Worm (Caenorhabditis elegans) whole organism, early embryonic: ENCODE measurements around the gene F41H10.3.

Experiments
- F13C5.2 ChIP-seq: sonication (generic microtip); optimal IDR thresholded peaks from 2 replicates; lab custom pipeline; 2017; ENCODE audit warnings: mild to moderate bottlenecking, missing genetic modification characterization, inconsistent platforms, missing compliant biosample characterization
- aly-1 ChIP-seq: sonication (generic microtip); optimal IDR thresholded peaks from 2 replicates; lab custom pipeline; 2016; ENCODE audit warnings: missing genetic modification characterization, missing compliant biosample characterization
- ceh-13 ChIP-seq: fragments of 200-800 bp; sonication (Bioruptor generic); optimal IDR thresholded peaks from 2 replicates; lab custom pipeline; 2018; ENCODE audit warnings: mild to moderate bottlenecking, missing genetic modification characterization, missing compliant biosample characterization
- flt-1 ChIP-seq: fragments of 200-800 bp; sonication (Bioruptor generic); IDR thresholded peaks from 2 replicates; pipeline ENCODE4 v1.3.6; 2022; ENCODE audit warnings: missing genetic modification characterization, missing compliant biosample characterization
- hmbx-1 ChIP-seq: sonication (generic microtip); optimal IDR thresholded peaks from 2 replicates; lab custom pipeline; 2016; ENCODE audit warnings: mild to moderate bottlenecking, missing genetic modification characterization, missing compliant biosample characterization
- pes-1 ChIP-seq: fragments of 200-800 bp; sonication (Bioruptor generic); IDR thresholded peaks from 2 replicates; pipeline ENCODE4 v1.3.6; 2022; ENCODE audit warnings: missing genetic modification reagents, missing genetic modification characterization, missing compliant biosample characterization
- scrt-1 ChIP-seq: fragments of 200-800 bp; sonication (Bioruptor generic); IDR thresholded peaks from 2 replicates; pipeline ENCODE4 v1.3.6; 2022; ENCODE audit warnings: missing genetic modification characterization, missing compliant biosample characterization
- tbx-37 ChIP-seq: fragments of 200-800 bp; sonication (Bioruptor generic); conservative IDR thresholded peaks from 2 replicates; pipeline ENCODE4 v1.3.6; 2022; ENCODE audit warnings: missing genetic modification reagents, missing genetic modification characterization, missing compliant biosample characterization

The F41H10.3 gene

DNA sequence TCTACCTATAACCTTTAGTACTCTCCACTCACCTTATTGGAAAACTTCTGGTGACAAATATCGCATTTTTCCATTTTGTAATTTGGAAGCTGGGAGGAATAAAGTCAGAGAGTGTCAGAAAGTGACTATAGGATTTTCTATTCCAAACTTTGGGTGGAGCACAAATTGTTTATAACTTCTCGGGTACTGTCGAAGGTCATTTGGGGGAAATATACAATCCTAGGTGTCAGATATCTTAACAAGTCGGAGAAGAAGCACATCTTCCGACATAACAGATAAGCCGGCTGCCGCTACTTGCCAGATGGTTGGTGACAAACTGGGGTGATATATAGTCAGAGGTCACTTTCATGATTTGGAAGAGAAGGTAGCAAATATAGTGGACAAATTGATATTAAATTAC, 49.5 kb downstream of the F41H10.3 start, which contains the start of gene ehn-3:
ehn-3 (minus strand) TSS at position 101 of the 400 bp plus-strand sequence.
- TF ChIP-seq aly-1 (tag; lab: Kevin White, UChicago) (no peak), scrt-1 (GFP tag; lab: Robert Waterston, UW) (no peak), ceh-13 (GFP tag; lab: Kevin White, UChicago) (no peak), hmbx-1 (tag; lab: Kevin White, UChicago) (no peak), pes-1 (no peak), F13C5.2 (no peak), flt-1 (GFP tag; lab: Robert Waterston, UW) (no peak), tbx-37 (GFP tag; lab: Robert Waterston, UW) (no peak)
